Worm (Caenorhabditis elegans) whole organism, L2 larva: Measurements from ENCODE around the gene pgp-12.

Experiments
- ama-1 ChIP-seq: fragments of 150-350 bp; optimal IDR thresholded peaks from 2 replicates; lab custom pipeline; 2018; ENCODE audit warnings: inconsistent platforms
- ceh-82 ChIP-seq: fragments of 150-350 bp; optimal IDR thresholded peaks from 2 replicates; lab custom pipeline; 2014; ENCODE audit warnings: missing biosample characterization, missing genetic modification characterization
- egl-27 ChIP-seq: sonication (generic microtip); optimal IDR thresholded peaks from 3 replicates; lab custom pipeline; 2017; ENCODE audit warnings: missing biosample characterization, missing genetic modification reagents, missing genetic modification characterization
- ztf-4 ChIP-seq: fragments of 150-350 bp; optimal IDR thresholded peaks from 2 replicates; lab custom pipeline; 2014; ENCODE audit warnings: missing biosample characterization, missing genetic modification characterization

DNA sequence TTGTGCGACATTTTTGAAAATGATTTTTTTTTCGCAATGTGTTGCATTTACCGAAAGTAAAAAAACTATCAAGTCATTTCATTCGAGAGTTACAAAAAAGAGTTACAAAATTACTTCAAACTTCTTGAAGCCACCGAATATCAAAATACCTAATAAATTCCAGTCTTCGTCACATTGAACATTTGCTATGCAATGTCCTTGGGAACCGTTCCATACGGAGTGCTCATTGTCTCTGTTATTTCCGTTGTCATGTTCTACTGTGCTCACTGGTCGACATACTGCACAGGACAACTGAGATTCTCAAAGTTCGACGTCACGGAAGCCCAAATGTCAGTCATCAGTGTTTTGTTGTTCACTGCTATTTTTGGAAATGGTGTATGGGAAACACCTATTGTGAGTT is 32.4 kb downstream of the pgp-12 start:
- no peak for TF ChIP-seq egl-27 (tag; lab: Kevin White, UChicago)
- TF ChIP-seq ama-1 (lab: Kevin White, UChicago): no peak
- no peak for TF ChIP-seq ztf-4 (tag; lab: Kevin White, UChicago)
- TF ChIP-seq ceh-82 (tag; lab: Kevin White, UChicago): no peak
